Worm (Caenorhabditis elegans) whole organism, early embryonic: ENCODE data around the gene F28H6.4.

Experiments used
- B0310.2 ChIP-seq: sonication (generic microtip); optimal IDR thresholded peaks from 2 replicates; lab custom pipeline; 2016; ENCODE audit warnings: mild to moderate bottlenecking, missing genetic modification characterization, missing compliant biosample characterization
- F13C5.2 ChIP-seq: sonication (generic microtip); optimal IDR thresholded peaks from 2 replicates; lab custom pipeline; 2017; ENCODE audit warnings: mild to moderate bottlenecking, missing genetic modification characterization, inconsistent platforms, missing compliant biosample characterization
- ama-1 ChIP-seq: fragments of 150-350 bp; optimal IDR thresholded peaks from 2 replicates; lab custom pipeline; 2014
- flt-1 ChIP-seq: fragments of 200-800 bp; sonication (Bioruptor generic); IDR thresholded peaks from 2 replicates; pipeline ENCODE4 v1.3.6; 2022; ENCODE audit warnings: missing genetic modification characterization, missing compliant biosample characterization
- hmg-4 ChIP-seq: fragments of 200-800 bp; sonication (Bioruptor generic); optimal IDR thresholded peaks from 2 replicates; lab custom pipeline; 2018; ENCODE audit warnings: mild to moderate bottlenecking, missing genetic modification characterization, missing compliant biosample characterization
- hnd-1 ChIP-seq: sonication (generic microtip); optimal IDR thresholded peaks from 2 replicates; lab custom pipeline; 2016; ENCODE audit warnings: missing genetic modification characterization, missing compliant biosample characterization
- tbx-37 ChIP-seq: fragments of 200-800 bp; sonication (Bioruptor generic); conservative IDR thresholded peaks from 2 replicates; pipeline ENCODE4 v1.3.6; 2022; ENCODE audit warnings: missing genetic modification reagents, missing genetic modification characterization, missing compliant biosample characterization
- tra-4 ChIP-seq: sonication (generic microtip); optimal IDR thresholded peaks from 2 replicates; lab custom pipeline; 2017; ENCODE audit warnings: missing genetic modification characterization, missing compliant biosample characterization

DNA sequence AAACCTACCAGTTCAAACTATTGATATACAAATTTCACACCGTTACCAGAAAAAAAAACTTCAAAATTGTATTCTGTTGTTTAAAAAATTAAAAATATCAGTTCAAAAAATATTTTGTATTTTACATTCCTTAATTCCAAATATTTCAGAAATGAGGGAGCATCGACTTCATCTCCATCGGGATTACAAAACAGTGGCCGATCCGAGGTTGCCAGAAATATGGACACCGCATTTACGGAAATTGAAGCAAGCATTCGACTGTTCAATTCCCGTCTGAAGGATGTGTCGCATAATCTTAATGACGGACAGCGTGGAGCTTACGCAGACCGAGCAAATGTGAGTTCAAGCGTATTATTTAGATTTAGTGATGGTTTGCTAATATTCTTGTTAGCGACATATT, 5.0 kb downstream of the F28H6.4 start:
- TF ChIP-seq hnd-1 (tag; lab: Kevin White, UChicago) (no peak), tra-4 (tag; lab: Kevin White, UChicago) (no peak), ama-1 (lab: Kevin White, UChicago) (no peak), flt-1 (no peak), hmg-4 (no peak), F13C5.2 (tag; lab: Kevin White, UChicago) (no peak), tbx-37 (GFP tag; lab: Robert Waterston, UW) (no peak), B0310.2 (tag; lab: Kevin White, UChicago) (no peak)
